Worm (Caenorhabditis elegans) whole organism, late embryonic: ENCODE results near the gene ckr-2.

ENCODE experiments used
- C38D4.7 ChIP-seq: fragments of 200-800 bp; sonication (Bioruptor generic); optimal IDR thresholded peaks from 2 replicates; lab custom pipeline; 2018; ENCODE audit warnings: mild to moderate bottlenecking, missing genetic modification characterization, moderate library complexity, missing compliant biosample characterization
- T23F11.4 ChIP-seq: fragments of 200-800 bp; sonication (Bioruptor generic); optimal IDR thresholded peaks from 2 replicates; lab custom pipeline; 2018; ENCODE audit warnings: mild to moderate bottlenecking, missing genetic modification characterization, missing compliant biosample characterization
- ahr-1 ChIP-seq: sonication (generic microtip); optimal IDR thresholded peaks from 2 replicates; lab custom pipeline; 2016; ENCODE audit warnings: missing genetic modification characterization, missing compliant biosample characterization
- ceh-18 ChIP-seq: sonication (generic microtip); optimal IDR thresholded peaks from 2 replicates; lab custom pipeline; 2016; ENCODE audit warnings: missing genetic modification characterization, missing compliant biosample characterization
- ceh-24 ChIP-seq: sonication (generic microtip); optimal IDR thresholded peaks from 2 replicates; lab custom pipeline; 2016; ENCODE audit warnings: mild to moderate bottlenecking, missing genetic modification characterization, missing compliant biosample characterization
- ceh-48 ChIP-seq: sonication (generic microtip); optimal IDR thresholded peaks from 2 replicates; lab custom pipeline; 2016; ENCODE audit warnings: missing genetic modification characterization, inconsistent platforms, missing compliant biosample characterization
- dmd-4 ChIP-seq: sonication (generic microtip); optimal IDR thresholded peaks from 2 replicates; lab custom pipeline; 2016; ENCODE audit warnings: borderline replicate concordance, missing genetic modification characterization, missing compliant biosample characterization
- dve-1 ChIP-seq: sonication (generic microtip); optimal IDR thresholded peaks from 2 replicates; lab custom pipeline; 2017; ENCODE audit warnings: antibody characterized with exemption, mild to moderate bottlenecking, missing genetic modification characterization, missing compliant biosample characterization
- elt-2 ChIP-seq: sonication (generic microtip); optimal IDR thresholded peaks from 2 replicates; lab custom pipeline; 2016; ENCODE audit warnings: missing genetic modification reagents, missing genetic modification characterization, missing compliant biosample characterization
- hlh-13 ChIP-seq: fragments of 200-800 bp; sonication (Bioruptor generic); optimal IDR thresholded peaks from 2 replicates; lab custom pipeline; 2018; ENCODE audit warnings: mild to moderate bottlenecking, missing genetic modification characterization, missing compliant biosample characterization
- hlh-15 ChIP-seq: sonication (generic microtip); optimal IDR thresholded peaks from 2 replicates; lab custom pipeline; 2016; ENCODE audit warnings: missing genetic modification characterization, missing compliant biosample characterization
- hlh-6 ChIP-seq: sonication (generic microtip); optimal IDR thresholded peaks from 2 replicates; lab custom pipeline; 2016; ENCODE audit warnings: missing genotype, missing genetic modification characterization, missing compliant biosample characterization
- lim-6 ChIP-seq: sonication (generic microtip); optimal IDR thresholded peaks from 2 replicates; lab custom pipeline; 2016; ENCODE audit warnings: missing genetic modification characterization, missing compliant biosample characterization
- madf-2 ChIP-seq: sonication (generic microtip); optimal IDR thresholded peaks from 2 replicates; lab custom pipeline; 2017; ENCODE audit warnings: missing genetic modification characterization, missing compliant biosample characterization
- nhr-232 ChIP-seq: sonication (generic microtip); optimal IDR thresholded peaks from 2 replicates; lab custom pipeline; 2016; ENCODE audit warnings: missing genetic modification characterization, missing compliant biosample characterization
- npax-4 ChIP-seq: sonication (generic microtip); optimal IDR thresholded peaks from 2 replicates; lab custom pipeline; 2016; ENCODE audit warnings: missing genetic modification characterization, missing compliant biosample characterization
- pag-3 ChIP-seq: sonication (generic microtip); optimal IDR thresholded peaks from 2 replicates; lab custom pipeline; 2016; ENCODE audit warnings: missing compliant biosample characterization, missing genetic modification characterization, borderline replicate concordance
- pha-2 ChIP-seq: sonication (generic microtip); optimal IDR thresholded peaks from 2 replicates; lab custom pipeline; 2017; ENCODE audit warnings: mild to moderate bottlenecking, missing genetic modification characterization, missing compliant biosample characterization
- rnt-1 ChIP-seq: sonication (generic microtip); optimal IDR thresholded peaks from 2 replicates; lab custom pipeline; 2016; ENCODE audit warnings: missing genetic modification characterization, missing compliant biosample characterization
- syd-9 ChIP-seq: sonication (generic microtip); optimal IDR thresholded peaks from 2 replicates; lab custom pipeline; 2016; ENCODE audit warnings: mild to moderate bottlenecking, missing genetic modification characterization, moderate library complexity, missing compliant biosample characterization
- ttx-3 ChIP-seq: sonication (generic microtip); optimal IDR thresholded peaks from 2 replicates; lab custom pipeline; 2016; ENCODE audit warnings: missing genetic modification reagents, missing genetic modification characterization, missing compliant biosample characterization
- unc-3 ChIP-seq, 2 experiments: fragments of 200-800 bp in 1 of 2; sonication (Bioruptor generic) in 1 of 2; sonication (generic microtip) in 1 of 2; conservative IDR thresholded peaks in 1 of 2; optimal IDR thresholded peaks in 1 of 2; 2 replicates each; pipeline versions ENCODE4 v1.3.6 to Lab custom; 2016 to 2022; ENCODE audit warnings: missing compliant biosample characterization in 2 of 2, missing genetic modification characterization in 2 of 2, missing genetic modification reagents in 1 of 2
- unc-55 ChIP-seq: sonication (generic microtip); optimal IDR thresholded peaks from 2 replicates; lab custom pipeline; 2017; ENCODE audit warnings: missing biosample characterization, missing genetic modification reagents, missing genetic modification characterization
- unc-86 ChIP-seq: sonication (generic microtip); optimal IDR thresholded peaks from 2 replicates; lab custom pipeline; 2016; ENCODE audit warnings: missing genetic modification characterization, missing compliant biosample characterization

ckr-2 gene

ce11 chrIII:2027517-2027916 is 6.1 kb upstream of the ckr-2 start:
- no peak for TF ChIP-seq T23F11.4 (GFP tag; lab: Kevin White, UChicago)
- TF ChIP-seq unc-55: peak; percentile 29
- peak; percentile 44 for TF ChIP-seq ceh-18 (tag; lab: Kevin White, UChicago)
- no peak for TF ChIP-seq C38D4.7 (GFP tag; lab: Kevin White, UChicago)
- no peak for TF ChIP-seq ahr-1 (tag; lab: Kevin White, UChicago)
- no peak for TF ChIP-seq dmd-4 (tag; lab: Kevin White, UChicago)
- no peak for TF ChIP-seq unc-3 (GFP tag; conservative IDR thresholded peaks at IDR 0.05; lab: Robert Waterston, UW)
- no peak for TF ChIP-seq unc-3 (tag; optimal IDR thresholded peaks at IDR 0.05; lab: Kevin White, UChicago)
- TF ChIP-seq madf-2 (tag; lab: Kevin White, UChicago): no peak
- TF ChIP-seq ttx-3: no peak
- TF ChIP-seq hlh-15 (tag; lab: Kevin White, UChicago): no peak
- no peak for TF ChIP-seq syd-9
- no peak for TF ChIP-seq elt-2 (tag; lab: Kevin White, UChicago)
- TF ChIP-seq hlh-6 (tag; lab: Kevin White, UChicago): no peak
- no peak for TF ChIP-seq hlh-13 (GFP tag; lab: Kevin White, UChicago)

- TF ChIP-seq dve-1 (tag; lab: Kevin White, UChicago): peak; percentile 62
- TF ChIP-seq, all 69 proteins: peak for 1; not testable (repeated sequence) for 68
Observed at ce11 chrIII:2023435-2023834, 2.0 kb upstream of the ckr-2 start.

- TF ChIP-seq ceh-48 (tag; lab: Kevin White, UChicago): peak; percentile 14
- TF ChIP-seq pha-2 (tag; lab: Kevin White, UChicago): no peak
Observed at ce11 chrIII:2015494-2015893, 5.9 kb downstream of the ckr-2 start.

ce11 chrIII:2013876-2014474 is 7.4 kb downstream of the ckr-2 start:
- peak; percentile 97 for TF ChIP-seq ceh-48 (tag; lab: Kevin White, UChicago)

ce11 chrIII:2013156-2013854 is 8.1 kb downstream of the ckr-2 start:
- peak; percentile 48 for TF ChIP-seq ceh-48 (tag; lab: Kevin White, UChicago)
- TF ChIP-seq dmd-4 (tag; lab: Kevin White, UChicago): no peak
- TF ChIP-seq ceh-18 (tag; lab: Kevin White, UChicago): no peak

ce11 chrIII:2012561-2012960 is 8.8 kb downstream of the ckr-2 start:
- TF ChIP-seq nhr-232: no peak
- TF ChIP-seq ceh-48 (tag; lab: Kevin White, UChicago): peak; percentile 19

ce11 chrIII:2008894-2009293 is 12.5 kb downstream of the ckr-2 start:
- TF ChIP-seq ceh-24 (tag; lab: Kevin White, UChicago) (no peak), C38D4.7 (GFP tag; lab: Kevin White, UChicago) (no peak), syd-9 (no peak), rnt-1 (tag; lab: Kevin White, UChicago) (no peak), ttx-3 (no peak), unc-86 (tag; lab: Kevin White, UChicago) (no peak), pag-3 (tag; lab: Kevin White, UChicago) (no peak), npax-4 (no peak)

ce11 chrIII:2008334-2008733 is 13.1 kb downstream of the ckr-2 start:
- TF ChIP-seq lim-6 (tag; lab: Kevin White, UChicago): no peak
- TF ChIP-seq dmd-4 (tag; lab: Kevin White, UChicago): no peak
